Worm (Caenorhabditis elegans): ENCODE data around the gene mdh-1.

DNA sequence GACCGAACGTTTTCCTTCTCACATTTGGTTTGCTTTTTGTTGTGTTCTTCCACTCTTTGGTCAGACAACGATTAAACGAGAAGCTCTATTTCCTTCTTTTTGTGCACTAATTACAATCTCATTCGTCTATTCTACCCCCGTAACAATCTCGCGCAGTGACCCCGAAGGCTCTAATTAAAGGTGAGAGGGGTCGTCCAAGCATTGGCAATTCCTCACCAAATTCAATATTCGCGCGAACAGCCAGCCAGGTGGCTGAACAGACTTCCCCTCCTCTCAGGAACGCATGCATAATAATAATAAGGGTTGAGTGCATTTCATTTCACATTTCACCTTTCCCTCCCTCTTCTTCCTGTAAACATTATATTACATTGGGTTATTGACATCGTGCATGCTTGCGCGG lies 31.2 kb downstream of the mdh-1 start:
- TF ChIP-seq F13C5.2 (tag; optimal IDR thresholded peaks at IDR 0.05), result peak; percentile 3
- TF ChIP-seq ama-1 (optimal IDR thresholded peaks at IDR 0.05), result no peak
- TF ChIP-seq ceh-36 (tag; optimal IDR thresholded peaks at IDR 0.05), result no peak
- no peak for TF ChIP-seq hnd-1 (tag; optimal IDR thresholded peaks at IDR 0.05)
- TF ChIP-seq hmbx-1 (tag; optimal IDR thresholded peaks at IDR 0.05), result no peak

Data from whole organism, early embryonic.